Worm (Caenorhabditis elegans) whole organism, L2 larva: ENCODE measurements around the gene vha-2.

Experiments used
- C34F6.9 ChIP-seq: fragments of 150-350 bp; optimal IDR thresholded peaks from 2 replicates; lab custom pipeline; 2014; ENCODE audit warnings: missing biosample characterization, missing genetic modification characterization
- F13H6.1 ChIP-seq: sonication (generic microtip); optimal IDR thresholded peaks from 2 replicates; lab custom pipeline; 2016; ENCODE audit warnings: missing genetic modification characterization, missing compliant biosample characterization
- R02D3.7 ChIP-seq: fragments of 150-350 bp; optimal IDR thresholded peaks from 2 replicates; lab custom pipeline; 2014; ENCODE audit warnings: missing biosample characterization, missing genetic modification characterization
- ZK546.5 ChIP-seq: sonication (generic microtip); optimal IDR thresholded peaks from 2 replicates; lab custom pipeline; 2017; ENCODE audit warnings: missing biosample characterization, missing genetic modification characterization
- alr-1 ChIP-seq: fragments of 150-350 bp; optimal IDR thresholded peaks from 2 replicates; lab custom pipeline; 2014; ENCODE audit warnings: missing biosample characterization, missing genetic modification characterization
- aly-2 ChIP-seq: fragments of 150-350 bp; optimal IDR thresholded peaks from 2 replicates; lab custom pipeline; 2014; ENCODE audit warnings: missing biosample characterization, missing genetic modification characterization
- ama-1 ChIP-seq: fragments of 150-350 bp; optimal IDR thresholded peaks from 2 replicates; lab custom pipeline; 2018; ENCODE audit warnings: inconsistent platforms
- ceh-16 ChIP-seq: fragments of 150-350 bp; optimal IDR thresholded peaks from 2 replicates; lab custom pipeline; 2014; ENCODE audit warnings: missing biosample characterization, missing genetic modification characterization
- egl-27 ChIP-seq: sonication (generic microtip); optimal IDR thresholded peaks from 3 replicates; lab custom pipeline; 2017; ENCODE audit warnings: missing biosample characterization, missing genetic modification reagents, missing genetic modification characterization
- elt-1 ChIP-seq: fragments of 150-350 bp; optimal IDR thresholded peaks from 2 replicates; lab custom pipeline; 2014; ENCODE audit warnings: missing biosample characterization, missing genetic modification characterization
- fos-1 ChIP-seq: fragments of 150-350 bp; optimal IDR thresholded peaks from 2 replicates; lab custom pipeline; 2014; ENCODE audit warnings: missing biosample characterization, missing genetic modification characterization
- gmeb-1 ChIP-seq: fragments of 150-350 bp; optimal IDR thresholded peaks from 2 replicates; lab custom pipeline; 2014; ENCODE audit warnings: missing biosample characterization, missing genetic modification characterization
- lin-39 ChIP-seq: fragments of 150-350 bp; optimal IDR thresholded peaks from 2 replicates; lab custom pipeline; 2014; ENCODE audit warnings: missing biosample characterization, missing genetic modification reagents, missing genetic modification characterization
- lsy-2 ChIP-seq, 2 experiments: fragments of 150-350 bp in 1 of 2; sonication (generic microtip) in 1 of 2; optimal IDR thresholded peaks; 2 replicates each; lab custom pipeline; 2014 to 2017; ENCODE audit warnings: missing biosample characterization in 2 of 2, missing genetic modification characterization in 2 of 2
- mdl-1 ChIP-seq, 2 experiments: fragments of 150-350 bp in 1 of 2; sonication (generic microtip) in 1 of 2; optimal IDR thresholded peaks; 2 replicates each; lab custom pipeline; 2017; ENCODE audit warnings: missing biosample characterization in 2 of 2, missing genetic modification characterization in 2 of 2
- nhr-10 ChIP-seq: sonication (generic microtip); optimal IDR thresholded peaks from 2 replicates; lab custom pipeline; 2017; ENCODE audit warnings: missing biosample characterization, missing genetic modification characterization
- nhr-12 ChIP-seq: fragments of 150-350 bp; optimal IDR thresholded peaks from 2 replicates; lab custom pipeline; 2014; ENCODE audit warnings: missing biosample characterization, missing genetic modification characterization
- nhr-129 ChIP-seq: fragments of 150-350 bp; optimal IDR thresholded peaks from 2 replicates; lab custom pipeline; 2014; ENCODE audit warnings: missing biosample characterization, missing genetic modification characterization
- nhr-21 ChIP-seq: fragments of 150-350 bp; optimal IDR thresholded peaks from 2 replicates; lab custom pipeline; 2014; ENCODE audit warnings: missing biosample characterization, missing genetic modification characterization
- nhr-237 ChIP-seq: fragments of 150-350 bp; optimal IDR thresholded peaks from 2 replicates; lab custom pipeline; 2014; ENCODE audit warnings: missing biosample characterization, missing genetic modification characterization
- nhr-25 ChIP-seq: fragments of 150-350 bp; sonication (generic microtip); optimal IDR thresholded peaks from 3 replicates; lab custom pipeline; 2014; ENCODE audit warnings: missing biosample characterization, missing genetic modification characterization
- nhr-6 ChIP-seq: fragments of 150-350 bp; optimal IDR thresholded peaks from 2 replicates; lab custom pipeline; 2014; ENCODE audit warnings: missing biosample characterization, missing genetic modification characterization
- peb-1 ChIP-seq: fragments of 150-350 bp; optimal IDR thresholded peaks from 2 replicates; lab custom pipeline; 2014; ENCODE audit warnings: missing biosample characterization, missing genetic modification characterization
- skn-1 ChIP-seq: sonication (generic microtip); optimal IDR thresholded peaks from 2 replicates; lab custom pipeline; 2017; ENCODE audit warnings: missing biosample characterization, missing genetic modification characterization
- sma-3 ChIP-seq: sonication (generic microtip); optimal IDR thresholded peaks from 2 replicates; lab custom pipeline; 2016; ENCODE audit warnings: missing genetic modification reagents, missing genetic modification characterization, missing compliant biosample characterization
- sma-9 ChIP-seq, 2 experiments: fragments of 150-350 bp in 1 of 2; sonication (generic microtip) in 1 of 2; optimal IDR thresholded peaks; 2 replicates each; lab custom pipeline; 2014 to 2016; ENCODE audit warnings: missing genetic modification characterization in 2 of 2, mild to moderate bottlenecking in 1 of 2, missing biosample characterization in 1 of 2, missing compliant biosample characterization in 1 of 2, missing genetic modification reagents in 1 of 2, moderate library complexity in 1 of 2
- snpc-4 ChIP-seq: fragments of 150-350 bp; optimal IDR thresholded peaks from 2 replicates; lab custom pipeline; 2014; ENCODE audit warnings: missing biosample characterization, missing genetic modification characterization
- unc-39 ChIP-seq: fragments of 150-350 bp; optimal IDR thresholded peaks from 2 replicates; lab custom pipeline; 2014; ENCODE audit warnings: missing biosample characterization, missing genetic modification characterization
- unc-55 ChIP-seq: fragments of 150-350 bp; sonication (generic microtip); optimal IDR thresholded peaks from 3 replicates; lab custom pipeline; 2014; ENCODE audit warnings: missing biosample characterization, missing genetic modification reagents, missing genetic modification characterization
- zag-1 ChIP-seq: fragments of 150-350 bp; optimal IDR thresholded peaks from 2 replicates; lab custom pipeline; 2014; ENCODE audit warnings: missing biosample characterization, missing genetic modification characterization
- ztf-1 ChIP-seq: fragments of 200-800 bp; sonication (Bioruptor generic); conservative IDR thresholded peaks from 2 replicates; pipeline ENCODE4 v1.3.6; 2022; ENCODE audit warnings: missing genetic modification characterization, missing compliant biosample characterization
- ztf-4 ChIP-seq: fragments of 150-350 bp; optimal IDR thresholded peaks from 2 replicates; lab custom pipeline; 2014; ENCODE audit warnings: missing biosample characterization, missing genetic modification characterization

Gene vha-2

DNA sequence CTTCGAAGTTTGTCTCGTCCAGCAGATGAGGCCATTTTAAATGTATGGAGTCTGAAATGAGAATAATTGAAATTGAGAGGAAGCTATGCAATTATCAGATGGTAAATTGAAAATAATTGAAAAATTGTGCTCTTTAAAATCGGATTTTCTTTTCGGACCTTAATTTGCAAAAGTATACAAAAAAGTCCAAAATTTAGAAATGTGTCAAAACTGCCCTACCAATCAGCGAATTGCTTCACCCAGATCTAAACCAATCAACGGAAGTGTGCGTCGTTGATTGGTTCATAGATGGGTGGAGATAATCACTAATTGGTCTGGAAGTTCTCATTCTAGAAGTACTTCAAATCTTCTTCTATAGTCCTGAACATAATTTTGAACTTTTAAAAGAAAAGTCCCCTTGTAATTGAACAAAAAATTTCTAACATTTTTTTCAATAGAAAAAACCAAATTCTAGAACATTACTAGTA lies 7.7 kb downstream of the vha-2 start, which contains the start of gene R10E11.5:
TSS of gene R10E11.5 (minus strand) at position 51 of the 467 bp plus-strand sequence.
- no peak for TF ChIP-seq nhr-237 (tag; lab: Kevin White, UChicago)
- no peak for TF ChIP-seq unc-39
- TF ChIP-seq lsy-2 (tag; optimal IDR thresholded peaks at IDR 0.05; lab: Kevin White, UChicago), result no peak
- no peak for TF ChIP-seq R02D3.7 (tag; lab: Kevin White, UChicago)
- TF ChIP-seq elt-1 (tag; lab: Kevin White, UChicago), result no peak
- no peak for TF ChIP-seq F13H6.1 (tag; lab: Kevin White, UChicago)
- no peak for TF ChIP-seq snpc-4 (tag; lab: Kevin White, UChicago)
- no peak for TF ChIP-seq alr-1 (tag; lab: Kevin White, UChicago)
- TF ChIP-seq nhr-25 (tag; lab: Kevin White, UChicago), result no peak
- TF ChIP-seq ZK546.5, result no peak
- no peak for TF ChIP-seq zag-1 (tag; lab: Kevin White, UChicago)
- TF ChIP-seq sma-3 (GFP tag; lab: Kevin White, UChicago), result no peak
- no peak for TF ChIP-seq nhr-10 (tag; lab: Kevin White, UChicago)
- TF ChIP-seq nhr-21, result no peak
- no peak for TF ChIP-seq unc-55 (GFP tag; lab: Kevin White, UChicago)
- no peak for TF ChIP-seq gmeb-1 (tag; lab: Kevin White, UChicago)
- no peak for TF ChIP-seq aly-2 (tag; lab: Kevin White, UChicago)
- TF ChIP-seq egl-27, result no peak
- TF ChIP-seq ztf-4, result no peak
- TF ChIP-seq, all 48 proteins: peak for 0

DNA sequence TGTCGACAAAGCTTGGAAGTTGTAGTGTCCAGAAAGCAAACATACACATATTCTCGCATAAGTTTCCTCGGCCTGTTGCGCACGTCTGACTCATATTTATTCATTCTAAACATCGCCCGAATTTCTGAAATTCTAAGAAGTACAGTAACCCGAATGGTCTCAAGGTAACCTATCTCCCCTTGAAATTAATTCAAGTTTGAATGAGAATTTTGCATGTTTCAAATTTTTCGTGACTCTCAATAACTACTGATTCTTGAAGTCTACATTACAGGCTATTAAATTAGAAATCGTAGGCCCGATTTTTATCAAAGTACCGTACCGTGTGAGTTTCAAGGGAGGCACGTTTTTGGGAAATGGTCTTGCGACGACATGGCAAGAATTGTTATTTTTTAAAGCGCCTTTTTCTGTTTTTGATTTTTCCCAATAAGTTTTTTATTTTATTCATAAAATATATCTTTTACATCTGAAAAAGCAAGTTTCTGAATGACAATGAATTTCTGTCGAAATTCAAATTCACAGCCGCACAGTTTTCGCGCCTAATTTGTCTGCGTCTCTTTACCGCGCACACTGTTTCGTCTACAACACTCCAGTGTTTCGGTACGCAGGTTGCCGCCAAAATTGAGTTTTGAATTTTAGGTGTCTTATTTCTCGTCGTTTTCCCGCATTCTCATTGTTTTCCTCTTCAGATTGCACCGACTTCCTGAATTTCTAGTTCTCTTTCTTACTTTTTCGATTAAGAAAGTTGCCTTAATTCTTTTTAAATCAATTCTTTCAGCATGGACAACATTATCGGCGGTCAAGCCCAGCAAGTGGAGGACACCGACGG lies 11.8 kb downstream of the vha-2 start, which contains the start of the genes R10E11.9 and mcm-6:
TSS of gene R10E11.9 (minus strand) at position 51 of the 826 bp plus-strand sequence.
TSS of gene mcm-6 (plus strand) at position 776 of the 826 bp plus-strand sequence.
- TF ChIP-seq gmeb-1 (tag; lab: Kevin White, UChicago), result peak; percentile 62
- TF ChIP-seq alr-1 (tag; lab: Kevin White, UChicago), result no peak
- TF ChIP-seq C34F6.9 (tag; lab: Kevin White, UChicago), result peak; percentile 16
- peak in 1 of 2 experiments; percentile 20 for TF ChIP-seq lsy-2 (tag; optimal IDR thresholded peaks at IDR 0.05; lab: Kevin White, UChicago)

ce11 chrIII:9796448-9796847 lies 14.5 kb downstream of the vha-2 start, which contains the start of gene srxa-10:
srxa-10 (minus strand) TSS chrIII:9796548.
- TF ChIP-seq ceh-16 (no peak), unc-55 (GFP tag; lab: Kevin White, UChicago) (no peak), elt-1 (tag; lab: Kevin White, UChicago) (no peak), mdl-1 (tag; optimal IDR thresholded peaks at IDR 0.05; lab: Kevin White, UChicago) (no peak), ama-1 (lab: Kevin White, UChicago) (no peak), peb-1 (tag; lab: Kevin White, UChicago) (no peak), fos-1 (tag; lab: Kevin White, UChicago) (no peak), nhr-12 (tag; lab: Kevin White, UChicago) (no peak), nhr-10 (tag; lab: Kevin White, UChicago) (no peak), lin-39 (no peak)

ce11 chrIII:9798478-9799157 lies 16.7 kb downstream of the vha-2 start, which contains the start of gene ZK632.2:
ZK632.2 (plus strand) TSS chrIII:9799107.
- TF ChIP-seq ztf-1 (GFP tag; lab: Robert Waterston, UW) (no peak), nhr-6 (no peak), skn-1 (no peak), sma-9 (GFP tag; optimal IDR thresholded peaks at IDR 0.05; lab: Kevin White, UChicago) (no peak), sma-9 (tag; optimal IDR thresholded peaks at IDR 0.05; lab: Kevin White, UChicago) (no peak), ceh-16 (no peak), lsy-2 (tag; optimal IDR thresholded peaks at IDR 0.05; lab: Kevin White, UChicago) (peak in 1 of 2 experiments; percentile 17), nhr-129 (tag; lab: Kevin White, UChicago) (peak; percentile 13)
- TF ChIP-seq, all 48 proteins: peak for 2
